Worm (Caenorhabditis elegans) whole organism, mixed stage, embryonic: Measurements from ENCODE around the gene srpa-72.

Source experiments
- M03D4.4 ChIP-seq: sonication (generic microtip); optimal IDR thresholded peaks from 2 replicates; lab custom pipeline; 2017; ENCODE audit warnings: mild to moderate bottlenecking, missing genetic modification characterization, missing compliant biosample characterization
- nhr-12 ChIP-seq: fragments of 150-350 bp; optimal IDR thresholded peaks from 2 replicates; lab custom pipeline; 2014; ENCODE audit warnings: missing biosample characterization, missing genetic modification characterization

- no peak for TF ChIP-seq nhr-12 (tag; lab: Kevin White, UChicago)
- TF ChIP-seq M03D4.4 (tag; lab: Kevin White, UChicago), result no peak
These were observed 17.0 kb downstream of the srpa-72 start for ce11 chrII:2804245-2804644.
